Worm (Caenorhabditis elegans) whole organism, L4 larva: Measurements from ENCODE around the gene C14F11.7.

ENCODE experiments used
- ama-1 ChIP-seq: fragments of 150-350 bp; optimal IDR thresholded peaks from 2 replicates; lab custom pipeline; 2014; ENCODE audit warnings: inconsistent platforms, mixed read lengths
- fos-1 ChIP-seq: fragments of 150-350 bp; optimal IDR thresholded peaks from 2 replicates; lab custom pipeline; 2014; ENCODE audit warnings: missing biosample characterization, missing genetic modification characterization
- lin-1 ChIP-seq: fragments of 200-800 bp; sonication (Bioruptor generic); IDR thresholded peaks from 2 replicates; pipeline ENCODE4 v1.3.6; 2022; ENCODE audit warnings: missing genetic modification reagents, missing genetic modification characterization, missing compliant biosample characterization
- lin-39 ChIP-seq: fragments of 150-350 bp; optimal IDR thresholded peaks from 2 replicates; lab custom pipeline; 2014; ENCODE audit warnings: missing biosample characterization, missing genetic modification reagents, missing genetic modification characterization
- mdl-1 ChIP-seq, 2 experiments: fragments of 150-350 bp in 1 of 2; sonication (generic microtip) in 1 of 2; optimal IDR thresholded peaks; 2 replicates each; lab custom pipeline; 2014 to 2017; ENCODE audit warnings: missing biosample characterization in 2 of 2, missing genetic modification characterization in 2 of 2
- nhr-25 ChIP-seq: sonication (generic microtip); optimal IDR thresholded peaks from 2 replicates; lab custom pipeline; 2017; ENCODE audit warnings: missing genetic modification characterization, mild to moderate bottlenecking, missing compliant biosample characterization, antibody characterized with exemption, moderate library complexity, borderline replicate concordance; ENCODE audit not compliant: insufficient read depth
- nhr-77 ChIP-seq: fragments of 150-350 bp; optimal IDR thresholded peaks from 2 replicates; lab custom pipeline; 2014; ENCODE audit warnings: missing biosample characterization, missing genetic modification characterization

DNA sequence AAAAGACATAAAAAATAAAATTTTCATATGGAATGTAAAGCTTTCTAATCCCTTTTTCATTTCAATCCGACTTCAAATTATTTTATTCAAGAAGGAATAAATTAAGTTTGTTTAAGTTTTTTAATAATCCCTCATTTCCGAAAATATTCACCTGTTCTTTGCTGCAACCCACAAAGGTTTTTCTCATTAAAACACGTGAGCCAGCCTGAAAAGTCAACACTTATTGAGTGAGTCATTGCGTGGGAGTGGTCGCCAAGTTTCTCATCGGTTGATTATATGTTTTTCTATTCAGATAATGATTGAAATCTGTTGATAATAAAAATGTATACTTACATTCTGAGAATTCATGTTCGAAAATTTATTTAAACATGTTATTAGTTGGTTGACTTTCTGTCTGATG lies 37.1 kb upstream of the C14F11.7 start:
- no peak for TF ChIP-seq lin-1 (GFP tag; lab: Robert Waterston, UW)
- TF ChIP-seq nhr-77 (tag; lab: Kevin White, UChicago) = no peak
- TF ChIP-seq mdl-1 (tag; optimal IDR thresholded peaks at IDR 0.05; lab: Kevin White, UChicago) = no peak
- TF ChIP-seq ama-1 (lab: Kevin White, UChicago) = no peak
- TF ChIP-seq fos-1 (tag; lab: Kevin White, UChicago) = no peak
- TF ChIP-seq lin-39 (tag; lab: Kevin White, UChicago) = no peak
- no peak for TF ChIP-seq nhr-25
